Worm (Caenorhabditis elegans) whole organism, L4 larva: Measurements from ENCODE around the gene C18H2.5.
"Not testable (repeated sequence)": the region's sequence is repeated elsewhere in the genome, so short reads cannot be mapped to it uniquely, and the experiment has no call there.

Source experiments
- T26A8.4 ChIP-seq: fragments of 200-800 bp; sonication (Bioruptor generic); IDR thresholded peaks from 2 replicates; pipeline ENCODE4 v1.3.6; 2022; ENCODE audit warnings: missing genetic modification characterization, missing compliant biosample characterization
- Y48G9A.11 ChIP-seq: fragments of 200-800 bp; sonication (Bioruptor generic); IDR thresholded peaks from 2 replicates; pipeline ENCODE4 v1.3.6; 2022; ENCODE audit warnings: missing genetic modification reagents, missing genetic modification characterization, missing compliant biosample characterization
- aha-1 ChIP-seq: fragments of 150-350 bp; peaks from one replicate; lab custom pipeline; 2014; ENCODE audit warnings: missing biosample characterization, missing genetic modification characterization
- ceh-20 ChIP-seq: fragments of 200-800 bp; sonication (Bioruptor generic); IDR thresholded peaks from 2 replicates; pipeline ENCODE4 v1.3.6; 2022; ENCODE audit warnings: missing genetic modification reagents, missing genetic modification characterization, missing compliant biosample characterization
- ctbp-1 ChIP-seq: fragments of 200-800 bp; sonication (Bioruptor generic); IDR thresholded peaks from 2 replicates; pipeline ENCODE4 v1.3.6; 2022; ENCODE audit warnings: missing genetic modification reagents, missing genetic modification characterization, missing compliant biosample characterization
- dmd-6 ChIP-seq: fragments of 200-800 bp; sonication (Bioruptor generic); IDR thresholded peaks from 2 replicates; pipeline ENCODE4 v1.3.6; 2022; ENCODE audit warnings: missing genetic modification reagents, missing genetic modification characterization, missing compliant biosample characterization
- dmd-9 ChIP-seq: fragments of 200-800 bp; sonication (Bioruptor generic); IDR thresholded peaks from 2 replicates; pipeline ENCODE4 v1.3.6; 2022; ENCODE audit warnings: missing genetic modification reagents, missing genetic modification characterization, missing compliant biosample characterization
- dve-1 ChIP-seq: sonication (generic microtip); optimal IDR thresholded peaks from 2 replicates; lab custom pipeline; 2017; ENCODE audit warnings: antibody characterized with exemption, mild to moderate bottlenecking, missing genetic modification characterization, missing compliant biosample characterization; ENCODE audit not compliant: insufficient read depth
- egl-43 ChIP-seq: fragments of 200-800 bp; sonication (Bioruptor generic); IDR thresholded peaks from 2 replicates; pipeline ENCODE4 v1.3.6; 2022; ENCODE audit warnings: missing genetic modification reagents, missing genetic modification characterization, missing compliant biosample characterization
- hlh-11 ChIP-seq: fragments of 200-800 bp; sonication (Bioruptor generic); optimal IDR thresholded peaks from 2 replicates; lab custom pipeline; 2018; ENCODE audit warnings: mild to moderate bottlenecking, missing genetic modification characterization, missing compliant biosample characterization
- hlh-30 ChIP-seq: sonication (generic microtip); optimal IDR thresholded peaks from 2 replicates; lab custom pipeline; 2017; ENCODE audit warnings: antibody characterized with exemption, mild to moderate bottlenecking, missing genetic modification characterization, missing compliant biosample characterization; ENCODE audit not compliant: insufficient read depth
- hmg-1.1 ChIP-seq: fragments of 200-800 bp; sonication (Bioruptor generic); IDR thresholded peaks from 2 replicates; pipeline ENCODE4 v1.3.6; 2022; ENCODE audit warnings: missing genetic modification reagents, missing genetic modification characterization, missing compliant biosample characterization
- lin-1 ChIP-seq: fragments of 200-800 bp; sonication (Bioruptor generic); IDR thresholded peaks from 2 replicates; pipeline ENCODE4 v1.3.6; 2022; ENCODE audit warnings: missing genetic modification reagents, missing genetic modification characterization, missing compliant biosample characterization
- lin-38 ChIP-seq: fragments of 200-800 bp; sonication (Bioruptor generic); IDR thresholded peaks from 2 replicates; pipeline ENCODE4 v1.3.6; 2022; ENCODE audit warnings: missing genetic modification reagents, missing genetic modification characterization, missing compliant biosample characterization
- lir-3 ChIP-seq: sonication (generic microtip); optimal IDR thresholded peaks from 2 replicates; lab custom pipeline; 2016; ENCODE audit warnings: mild to moderate bottlenecking, missing genetic modification characterization, missing compliant biosample characterization
- mes-2 ChIP-seq: sonication (generic microtip); optimal IDR thresholded peaks from 2 replicates; lab custom pipeline; 2016; ENCODE audit warnings: missing genotype, mild to moderate bottlenecking, missing genetic modification characterization, missing compliant biosample characterization; ENCODE audit not compliant: poor library complexity, severe bottlenecking
- nhr-28 ChIP-seq: fragments of 150-350 bp; optimal IDR thresholded peaks from 2 replicates; lab custom pipeline; 2014; ENCODE audit warnings: missing biosample characterization, missing genetic modification characterization
- nhr-77 ChIP-seq: fragments of 150-350 bp; optimal IDR thresholded peaks from 2 replicates; lab custom pipeline; 2014; ENCODE audit warnings: missing biosample characterization, missing genetic modification characterization
- pha-4 ChIP-seq, 2 experiments: fragments of 150-350 bp in 1 of 2; fragments of 200-800 bp in 1 of 2; sonication (Bioruptor generic) in 1 of 2; IDR thresholded peaks in 1 of 2; optimal IDR thresholded peaks in 1 of 2; 2 replicates each; pipeline versions ENCODE4 v1.3.6 to Lab custom; 2014 to 2022; ENCODE audit warnings: missing genetic modification characterization in 2 of 2, missing genetic modification reagents in 2 of 2, missing biosample characterization in 1 of 2, missing compliant biosample characterization in 1 of 2
- php-3 ChIP-seq: fragments of 200-800 bp; sonication (Bioruptor generic); IDR thresholded peaks from 2 replicates; pipeline ENCODE4 v1.3.6; 2022; ENCODE audit warnings: missing genetic modification reagents, missing genetic modification characterization, missing compliant biosample characterization
- set-16 ChIP-seq: fragments of 200-800 bp; sonication (Bioruptor generic); IDR thresholded peaks from 2 replicates; pipeline ENCODE4 v1.3.6; 2022; ENCODE audit warnings: missing genetic modification reagents, missing genetic modification characterization, missing compliant biosample characterization
- spr-1 ChIP-seq: sonication (generic microtip); optimal IDR thresholded peaks from 2 replicates; lab custom pipeline; 2016; ENCODE audit warnings: mild to moderate bottlenecking, missing genetic modification characterization, missing compliant biosample characterization
- tag-97 ChIP-seq: fragments of 200-800 bp; sonication (Bioruptor generic); IDR thresholded peaks from 2 replicates; pipeline ENCODE4 v1.3.6; 2022; ENCODE audit warnings: missing genetic modification characterization, missing compliant biosample characterization
- tra-1 ChIP-seq: fragments of 200-800 bp; sonication (Bioruptor generic); IDR thresholded peaks from 2 replicates; pipeline ENCODE4 v1.3.6; 2022; ENCODE audit warnings: missing genetic modification reagents, missing genetic modification characterization, missing compliant biosample characterization
- unc-62 ChIP-seq, 3 experiments: fragments of 150-350 bp in 1 of 3; sonication (generic microtip); optimal IDR thresholded peaks in 2 of 3; peaks in 1 of 3; 1 replicate in 1 of 3; 2 replicates in 2 of 3; lab custom pipeline; 2014 to 2017; ENCODE audit warnings: missing biosample characterization in 3 of 3, missing genetic modification characterization in 3 of 3, missing genetic modification reagents in 3 of 3, missing genotype in 1 of 3
- vab-7 ChIP-seq: fragments of 200-800 bp; sonication (Bioruptor generic); IDR thresholded peaks from 2 replicates; pipeline ENCODE4 v1.3.6; 2022; ENCODE audit warnings: missing genetic modification reagents, missing genetic modification characterization, missing compliant biosample characterization
- zag-1 ChIP-seq: fragments of 150-350 bp; optimal IDR thresholded peaks from 2 replicates; lab custom pipeline; 2014; ENCODE audit warnings: missing biosample characterization, missing genetic modification characterization
- ztf-11 ChIP-seq: fragments of 150-350 bp; optimal IDR thresholded peaks from 2 replicates; lab custom pipeline; 2014; ENCODE audit warnings: missing biosample characterization, missing genetic modification characterization

C18H2.5 gene

ce11 chrIII:7710066-7710465 lies 15.9 kb upstream of the C18H2.5 start (continued):
- TF ChIP-seq nhr-77 (tag; lab: Kevin White, UChicago) (peak; percentile 29), ctbp-1 (GFP tag; lab: Robert Waterston, UW) (0 out of 2 replicates have a peak, but pooled peaks have one; percentile 57), dmd-9 (GFP tag; lab: Robert Waterston, UW) (no peak), tag-97 (GFP tag; lab: Robert Waterston, UW) (no peak), T26A8.4 (GFP tag; lab: Robert Waterston, UW) (0 out of 2 replicates have a peak, but pooled peaks have one; percentile 13)

DNA sequence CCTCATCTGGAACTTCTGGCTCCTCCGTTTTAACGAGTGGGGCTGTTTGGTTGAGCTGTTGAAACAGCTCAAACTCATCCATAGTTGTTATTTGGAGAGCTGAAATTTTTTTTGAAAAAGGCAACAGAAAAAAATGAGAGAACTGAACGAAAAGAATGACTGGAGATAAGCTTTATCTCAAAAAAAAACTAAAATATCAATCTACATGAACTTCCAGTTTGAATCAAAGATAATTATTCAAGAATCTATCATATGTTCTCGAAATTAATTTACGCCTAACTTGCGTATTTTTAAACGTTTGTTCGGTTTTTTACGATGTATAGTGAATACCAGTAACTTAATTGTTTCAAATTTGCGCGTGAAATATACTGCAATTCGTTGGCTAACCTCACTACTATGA lies 15.2 kb upstream of the C18H2.5 start, which contains the start of gene lin-13:
Gene lin-13, minus strand, starts transcription at position 101 of the 400 bp plus-strand sequence.
- TF ChIP-seq unc-62 (GFP tag; optimal IDR thresholded peaks at IDR 0.05 in 1 of 2; lab: Kevin White, UChicago) = no peak
- TF ChIP-seq unc-62 (tag; optimal IDR thresholded peaks at IDR 0.05; lab: Kevin White, UChicago) = no peak
- TF ChIP-seq spr-1 = no peak
- no peak for TF ChIP-seq ztf-11 (tag; lab: Kevin White, UChicago)

DNA sequence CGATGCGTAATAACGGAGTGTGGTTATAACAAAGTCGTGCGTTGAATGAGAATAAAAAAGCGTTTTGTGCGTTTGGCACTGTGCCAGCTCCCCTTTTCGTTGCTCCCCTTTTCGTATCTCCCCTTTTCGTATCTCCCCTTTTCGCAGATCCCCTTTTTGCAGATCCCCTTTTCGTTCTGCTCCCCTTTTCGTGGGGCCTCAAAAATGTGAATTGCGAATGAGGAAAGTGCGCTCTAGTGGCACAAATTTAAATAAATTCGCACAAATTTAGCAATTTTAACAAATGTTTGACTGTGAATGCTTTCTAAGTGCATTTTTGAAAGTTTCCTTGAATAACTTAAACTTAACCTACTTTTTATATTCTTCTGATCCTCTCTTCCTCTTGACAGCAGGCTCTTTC lies 14.6 kb upstream of the C18H2.5 start:
- TF ChIP-seq mes-2 (tag; lab: Kevin White, UChicago) (peak; percentile 47), vab-7 (GFP tag; lab: Robert Waterston, UW) (0 out of 2 replicates have a peak, but pooled peaks have one; percentile 19), egl-43 (GFP tag; lab: Robert Waterston, UW) (0 out of 2 replicates have a peak, but pooled peaks have one; percentile 19), Y48G9A.11 (GFP tag; lab: Robert Waterston, UW) (peak; percentile 35; the same call in 1 of the 2 replicates), hmg-1.1 (GFP tag; lab: Robert Waterston, UW) (0 out of 2 replicates have a peak, but pooled peaks have one; percentile 25), lin-38 (GFP tag; lab: Robert Waterston, UW) (peak; percentile 45)

ce11 chrIII:7703474-7703873 lies 9.3 kb upstream of the C18H2.5 start:
- TF ChIP-seq dve-1 (tag; lab: Kevin White, UChicago) = no peak
- TF ChIP-seq zag-1 = no peak
- peak; percentile 47 for TF ChIP-seq aha-1 (tag; lab: Kevin White, UChicago)

- TF ChIP-seq unc-62 (GFP tag; optimal IDR thresholded peaks at IDR 0.05 in 1 of 2; lab: Kevin White, UChicago) (peak in 1 of 2 experiments; percentile 92), unc-62 (tag; optimal IDR thresholded peaks at IDR 0.05; lab: Kevin White, UChicago) (no peak), lir-3 (tag; lab: Kevin White, UChicago) (no peak)
- TF ChIP-seq, all 104 proteins: peak for 1
Observed at ce11 chrIII:7692287-7692686, 1.9 kb downstream of the C18H2.5 start.

- TF ChIP-seq dmd-6 (GFP tag; lab: Robert Waterston, UW) (peak; percentile 41; the same call in 1 of the 2 replicates), T26A8.4 (GFP tag; lab: Robert Waterston, UW) (peak; percentile 41; the same call in 1 of the 2 replicates), egl-43 (GFP tag; lab: Robert Waterston, UW) (0 out of 2 replicates have a peak, but pooled peaks have one; percentile 21), lin-1 (0 out of 2 replicates have a peak, but pooled peaks have one; percentile 10), hlh-11 (tag; lab: Kevin White, UChicago) (peak; percentile 25), ceh-20 (GFP tag; lab: Robert Waterston, UW) (0 out of 2 replicates have a peak, but pooled peaks have one; percentile 11), hlh-30 (tag; lab: Kevin White, UChicago) (peak; percentile 13), nhr-28 (peak; percentile 20), hmg-1.1 (GFP tag; lab: Robert Waterston, UW) (peak; percentile 56; the same call in 1 of the 2 replicates), php-3 (GFP tag; lab: Robert Waterston, UW) (peak; percentile 62), tra-1 (peak; percentile 69), set-16 (peak; percentile 72), pha-4 (GFP tag; IDR thresholded peaks at IDR 0.05; lab: Robert Waterston, UW) (0 out of 2 replicates have a peak, but pooled peaks have one; percentile 9)
- TF ChIP-seq pha-4 (tag; optimal IDR thresholded peaks at IDR 0.05; lab: Kevin White, UChicago) = not testable (repeated sequence)
Observed at ce11 chrIII:7676796-7677195, 17.4 kb downstream of the C18H2.5 start.
